Worm (Caenorhabditis elegans) whole organism, L4 larva: ENCODE data around the gene hpo-30.
A peak's percentile ranks its signal among the peaks of the same experiment; 100 is the strongest.

Experiments used
- F10B5.3 ChIP-seq: sonication (generic microtip); optimal IDR thresholded peaks from 2 replicates; lab custom pipeline; 2016; ENCODE audit warnings: mild to moderate bottlenecking, missing genetic modification characterization, missing compliant biosample characterization
- T20F7.1 ChIP-seq: fragments of 200-800 bp; sonication (Bioruptor generic); optimal IDR thresholded peaks from 2 replicates; lab custom pipeline; 2018; ENCODE audit warnings: mild to moderate bottlenecking, missing genetic modification characterization, missing compliant biosample characterization
- Y48G9A.11 ChIP-seq: fragments of 200-800 bp; sonication (Bioruptor generic); IDR thresholded peaks from 2 replicates; pipeline ENCODE4 v1.3.6; 2022; ENCODE audit warnings: missing genetic modification reagents, missing genetic modification characterization, missing compliant biosample characterization
- Y75B8A.6 ChIP-seq: fragments of 200-800 bp; sonication (Bioruptor generic); IDR thresholded peaks from 2 replicates; pipeline ENCODE4 v1.3.6; 2022; ENCODE audit warnings: missing genetic modification reagents, missing genetic modification characterization, missing compliant biosample characterization
- ZK546.5 ChIP-seq, 2 experiments: sonication (generic microtip); optimal IDR thresholded peaks; 2 replicates each; lab custom pipeline; 2017; ENCODE audit warnings: missing biosample characterization in 2 of 2, missing genetic modification characterization in 2 of 2
- ceh-62 ChIP-seq: sonication (generic microtip); optimal IDR thresholded peaks from 2 replicates; lab custom pipeline; 2017; ENCODE audit warnings: missing biosample characterization, missing genetic modification characterization
- daf-12 ChIP-seq: fragments of 150-350 bp; optimal IDR thresholded peaks from 2 replicates; lab custom pipeline; 2014; ENCODE audit warnings: missing biosample characterization, missing genetic modification reagents, missing genetic modification characterization
- daf-16 ChIP-seq, 3 experiments: sonication (generic microtip); optimal IDR thresholded peaks; 2 replicates each; lab custom pipeline; 2016 to 2017; ENCODE audit warnings: missing genetic modification characterization in 3 of 3, missing genetic modification reagents in 3 of 3, mild to moderate bottlenecking in 2 of 3, missing compliant biosample characterization in 2 of 3, missing biosample characterization in 1 of 3, moderate library complexity in 1 of 3
- dmd-6 ChIP-seq: fragments of 200-800 bp; sonication (Bioruptor generic); IDR thresholded peaks from 2 replicates; pipeline ENCODE4 v1.3.6; 2022; ENCODE audit warnings: missing genetic modification reagents, missing genetic modification characterization, missing compliant biosample characterization
- dpl-1 ChIP-seq: fragments of 150-350 bp; optimal IDR thresholded peaks from 2 replicates; lab custom pipeline; 2014; ENCODE audit warnings: missing biosample characterization, missing genetic modification reagents, missing genetic modification characterization
- duxl-1 ChIP-seq: sonication (generic microtip); optimal IDR thresholded peaks from 2 replicates; lab custom pipeline; 2016; ENCODE audit warnings: mild to moderate bottlenecking, missing genetic modification characterization, moderate library complexity, missing compliant biosample characterization; ENCODE audit not compliant: poor library complexity
- egl-27 ChIP-seq: sonication (generic microtip); optimal IDR thresholded peaks from 3 replicates; lab custom pipeline; 2017; ENCODE audit warnings: missing biosample characterization, missing genetic modification reagents, missing genetic modification characterization
- egl-43 ChIP-seq: fragments of 200-800 bp; sonication (Bioruptor generic); IDR thresholded peaks from 2 replicates; pipeline ENCODE4 v1.3.6; 2022; ENCODE audit warnings: missing genetic modification reagents, missing genetic modification characterization, missing compliant biosample characterization
- fkh-10 ChIP-seq: fragments of 150-350 bp; optimal IDR thresholded peaks from 2 replicates; lab custom pipeline; 2014; ENCODE audit warnings: missing biosample characterization, missing genetic modification reagents, missing genetic modification characterization
- gei-8 ChIP-seq: fragments of 200-800 bp; sonication (Bioruptor generic); optimal IDR thresholded peaks from 2 replicates; lab custom pipeline; 2018; ENCODE audit warnings: mild to moderate bottlenecking, missing genetic modification characterization, missing compliant biosample characterization
- hmg-1.1 ChIP-seq: fragments of 200-800 bp; sonication (Bioruptor generic); IDR thresholded peaks from 2 replicates; pipeline ENCODE4 v1.3.6; 2022; ENCODE audit warnings: missing genetic modification reagents, missing genetic modification characterization, missing compliant biosample characterization
- jun-1 ChIP-seq: fragments of 150-350 bp; optimal IDR thresholded peaks from 2 replicates; lab custom pipeline; 2014; ENCODE audit warnings: missing biosample characterization, missing genetic modification reagents, missing genetic modification characterization
- lin-13 ChIP-seq: fragments of 150-350 bp; optimal IDR thresholded peaks from 2 replicates; lab custom pipeline; 2014; ENCODE audit warnings: missing biosample characterization, missing genetic modification reagents, missing genetic modification characterization
- lin-15B ChIP-seq: fragments of 150-350 bp; sonication (generic microtip); optimal IDR thresholded peaks from 3 replicates; lab custom pipeline; 2014; ENCODE audit warnings: missing biosample characterization, missing genetic modification characterization
- lin-29 ChIP-seq: fragments of 200-800 bp; sonication (Bioruptor generic); IDR thresholded peaks from 2 replicates; pipeline ENCODE4 v1.3.6; 2022; ENCODE audit warnings: missing genetic modification reagents, missing genetic modification characterization, missing compliant biosample characterization
- lin-38 ChIP-seq: fragments of 200-800 bp; sonication (Bioruptor generic); IDR thresholded peaks from 2 replicates; pipeline ENCODE4 v1.3.6; 2022; ENCODE audit warnings: missing genetic modification reagents, missing genetic modification characterization, missing compliant biosample characterization
- lir-3 ChIP-seq: sonication (generic microtip); optimal IDR thresholded peaks from 2 replicates; lab custom pipeline; 2016; ENCODE audit warnings: mild to moderate bottlenecking, missing genetic modification characterization, missing compliant biosample characterization
- madf-5 ChIP-seq, 2 experiments: fragments of 200-800 bp; sonication (Bioruptor generic); IDR thresholded peaks; 2 replicates each; pipeline ENCODE4 v1.3.6; 2022; ENCODE audit warnings: missing compliant biosample characterization in 2 of 2, missing genetic modification characterization in 2 of 2
- mdl-1 ChIP-seq, 2 experiments: fragments of 150-350 bp in 1 of 2; sonication (generic microtip) in 1 of 2; optimal IDR thresholded peaks; 2 replicates each; lab custom pipeline; 2014 to 2017; ENCODE audit warnings: missing biosample characterization in 2 of 2, missing genetic modification characterization in 2 of 2
- mdt-29 ChIP-seq: fragments of 200-800 bp; sonication (Bioruptor generic); IDR thresholded peaks from 2 replicates; pipeline ENCODE4 v1.3.6; 2022; ENCODE audit warnings: missing genetic modification reagents, missing genetic modification characterization, missing compliant biosample characterization
- mep-1 ChIP-seq: fragments of 150-350 bp; sonication (generic microtip); optimal IDR thresholded peaks from 3 replicates; lab custom pipeline; 2014; ENCODE audit warnings: missing biosample characterization, missing genetic modification characterization
- mes-2 ChIP-seq: sonication (generic microtip); optimal IDR thresholded peaks from 2 replicates; lab custom pipeline; 2016; ENCODE audit warnings: missing genotype, mild to moderate bottlenecking, missing genetic modification characterization, missing compliant biosample characterization; ENCODE audit not compliant: poor library complexity, severe bottlenecking
- mxl-2 ChIP-seq: fragments of 200-800 bp; sonication (Bioruptor generic); conservative IDR thresholded peaks from 2 replicates; pipeline ENCODE4 v1.3.6; 2022; ENCODE audit warnings: missing genetic modification reagents, missing genetic modification characterization, missing compliant biosample characterization
- nhr-102 ChIP-seq: sonication (generic microtip); optimal IDR thresholded peaks from 2 replicates; lab custom pipeline; 2016; ENCODE audit warnings: mild to moderate bottlenecking, missing genetic modification characterization, moderate library complexity, missing compliant biosample characterization
- nhr-25 ChIP-seq: sonication (generic microtip); optimal IDR thresholded peaks from 2 replicates; lab custom pipeline; 2017; ENCODE audit warnings: missing genetic modification characterization, mild to moderate bottlenecking, missing compliant biosample characterization, antibody characterized with exemption, moderate library complexity, borderline replicate concordance; ENCODE audit not compliant: insufficient read depth
- nhr-77 ChIP-seq: fragments of 150-350 bp; optimal IDR thresholded peaks from 2 replicates; lab custom pipeline; 2014; ENCODE audit warnings: missing biosample characterization, missing genetic modification characterization
- pha-4 ChIP-seq, 2 experiments: fragments of 150-350 bp in 1 of 2; fragments of 200-800 bp in 1 of 2; sonication (Bioruptor generic) in 1 of 2; IDR thresholded peaks in 1 of 2; optimal IDR thresholded peaks in 1 of 2; 2 replicates each; pipeline versions ENCODE4 v1.3.6 to Lab custom; 2014 to 2022; ENCODE audit warnings: missing genetic modification characterization in 2 of 2, missing genetic modification reagents in 2 of 2, missing biosample characterization in 1 of 2, missing compliant biosample characterization in 1 of 2
- php-3 ChIP-seq: fragments of 200-800 bp; sonication (Bioruptor generic); IDR thresholded peaks from 2 replicates; pipeline ENCODE4 v1.3.6; 2022; ENCODE audit warnings: missing genetic modification reagents, missing genetic modification characterization, missing compliant biosample characterization
- rbr-2 ChIP-seq: sonication (generic microtip); optimal IDR thresholded peaks from 2 replicates; lab custom pipeline; 2016; ENCODE audit warnings: missing genotype, missing genetic modification characterization, missing compliant biosample characterization
- skn-1 ChIP-seq: fragments of 150-350 bp; optimal IDR thresholded peaks from 2 replicates; lab custom pipeline; 2014; ENCODE audit warnings: missing biosample characterization, missing genetic modification characterization
- snpc-4 ChIP-seq: fragments of 150-350 bp; optimal IDR thresholded peaks from 2 replicates; lab custom pipeline; 2014; ENCODE audit warnings: missing biosample characterization, missing genetic modification characterization
- spr-1 ChIP-seq: sonication (generic microtip); optimal IDR thresholded peaks from 2 replicates; lab custom pipeline; 2016; ENCODE audit warnings: mild to moderate bottlenecking, missing genetic modification characterization, missing compliant biosample characterization
- tag-97 ChIP-seq: fragments of 200-800 bp; sonication (Bioruptor generic); IDR thresholded peaks from 2 replicates; pipeline ENCODE4 v1.3.6; 2022; ENCODE audit warnings: missing genetic modification characterization, missing compliant biosample characterization
- unc-130 ChIP-seq: sonication (generic microtip); optimal IDR thresholded peaks from 2 replicates; lab custom pipeline; 2016; ENCODE audit warnings: missing genetic modification reagents, missing genetic modification characterization, missing compliant biosample characterization
- vab-7 ChIP-seq: fragments of 200-800 bp; sonication (Bioruptor generic); IDR thresholded peaks from 2 replicates; pipeline ENCODE4 v1.3.6; 2022; ENCODE audit warnings: missing genetic modification reagents, missing genetic modification characterization, missing compliant biosample characterization
- zfp-2 ChIP-seq: sonication (generic microtip); optimal IDR thresholded peaks from 2 replicates; lab custom pipeline; 2016; ENCODE audit warnings: mild to moderate bottlenecking, missing genetic modification characterization, missing compliant biosample characterization
- zfp-3 ChIP-seq: fragments of 200-800 bp; sonication (Bioruptor generic); conservative IDR thresholded peaks from 2 replicates; pipeline ENCODE4 v1.3.6; 2022; ENCODE audit warnings: missing genetic modification reagents, missing genetic modification characterization, missing compliant biosample characterization
- zip-11 ChIP-seq: fragments of 200-800 bp; sonication (Bioruptor generic); IDR thresholded peaks from 2 replicates; pipeline ENCODE4 v1.3.6; 2022; ENCODE audit warnings: missing genetic modification characterization, missing compliant biosample characterization

The hpo-30 gene

DNA sequence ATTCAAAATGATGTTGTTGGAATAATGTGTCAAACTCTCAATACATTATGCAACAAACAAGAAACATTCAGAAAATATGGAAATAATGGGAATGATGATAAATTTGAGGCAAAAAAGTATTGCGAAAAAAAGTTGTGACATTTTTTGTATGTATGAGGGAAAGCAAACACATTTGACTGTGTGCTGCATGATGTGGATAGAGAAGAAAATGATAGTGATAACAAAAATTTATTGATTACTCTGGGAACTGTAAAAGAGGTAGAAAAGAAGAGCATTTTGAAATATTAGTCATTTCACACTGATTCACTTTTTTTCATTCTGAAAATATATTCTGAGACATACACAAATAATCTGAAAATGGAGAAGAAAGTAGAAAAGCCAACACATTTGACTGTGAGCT is 37.7 kb upstream of the hpo-30 start (continued):
- TF ChIP-seq pha-4 (GFP tag; IDR thresholded peaks at IDR 0.05; lab: Robert Waterston, UW), result no peak
- TF ChIP-seq pha-4 (tag; optimal IDR thresholded peaks at IDR 0.05; lab: Kevin White, UChicago), result no peak
- TF ChIP-seq ceh-62 (tag; lab: Kevin White, UChicago), result no peak
- TF ChIP-seq lin-38 (GFP tag; lab: Robert Waterston, UW), result no peak
- no peak for TF ChIP-seq lin-13 (GFP tag; lab: Kevin White, UChicago)
- TF ChIP-seq mes-2 (tag; lab: Kevin White, UChicago), result no peak
- TF ChIP-seq hmg-1.1, result no peak
- TF ChIP-seq daf-16 (GFP tag; optimal IDR thresholded peaks at IDR 0.05; lab: Kevin White, UChicago), result no peak
- peak; percentile 17 for TF ChIP-seq daf-16 (tag; optimal IDR thresholded peaks at IDR 0.05; lab: Kevin White, UChicago)
- no peak for TF ChIP-seq zip-11

- TF ChIP-seq lir-3 (tag; lab: Kevin White, UChicago) (no peak), Y75B8A.6 (GFP tag; lab: Robert Waterston, UW) (no peak), zfp-2 (tag; lab: Kevin White, UChicago) (no peak), unc-130 (no peak), duxl-1 (no peak), egl-43 (GFP tag; lab: Robert Waterston, UW) (no peak), skn-1 (tag; lab: Kevin White, UChicago) (no peak), jun-1 (tag; lab: Kevin White, UChicago) (no peak), mdl-1 (tag; optimal IDR thresholded peaks at IDR 0.05; lab: Kevin White, UChicago) (no peak), fkh-10 (no peak)
- TF ChIP-seq, all 104 proteins: peak for 0
Observed at ce11 chrV:12345808-12346207, 35.7 kb upstream of the hpo-30 start, which contains the start of gene snb-2. Gene snb-2, minus strand, starts transcription at chrV:12345908.

DNA sequence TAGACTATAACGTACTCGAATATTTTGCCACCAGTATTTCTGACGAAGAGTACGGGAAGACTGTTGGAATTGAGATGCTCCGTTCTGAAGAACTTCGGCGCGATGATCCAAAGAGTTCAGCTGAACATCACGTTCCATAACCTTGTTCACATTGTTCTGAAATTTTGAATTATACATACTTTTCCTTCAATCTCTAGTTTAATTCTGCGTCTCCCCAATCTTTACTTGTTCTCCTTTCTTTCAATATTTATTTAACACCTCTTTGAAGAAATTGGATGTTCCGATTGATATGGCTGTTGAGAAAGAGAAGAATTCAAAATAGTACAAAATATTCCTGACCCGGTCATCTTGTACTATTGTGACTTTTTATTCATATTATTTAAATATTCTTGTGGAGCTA is 34.7 kb upstream of the hpo-30 start, which contains the start of gene F23H12.3:
TSS of gene F23H12.3 (plus strand) at position 301 of the 400 bp plus-strand sequence.
- TF ChIP-seq php-3 (no peak), daf-12 (tag; lab: Kevin White, UChicago) (no peak)

DNA sequence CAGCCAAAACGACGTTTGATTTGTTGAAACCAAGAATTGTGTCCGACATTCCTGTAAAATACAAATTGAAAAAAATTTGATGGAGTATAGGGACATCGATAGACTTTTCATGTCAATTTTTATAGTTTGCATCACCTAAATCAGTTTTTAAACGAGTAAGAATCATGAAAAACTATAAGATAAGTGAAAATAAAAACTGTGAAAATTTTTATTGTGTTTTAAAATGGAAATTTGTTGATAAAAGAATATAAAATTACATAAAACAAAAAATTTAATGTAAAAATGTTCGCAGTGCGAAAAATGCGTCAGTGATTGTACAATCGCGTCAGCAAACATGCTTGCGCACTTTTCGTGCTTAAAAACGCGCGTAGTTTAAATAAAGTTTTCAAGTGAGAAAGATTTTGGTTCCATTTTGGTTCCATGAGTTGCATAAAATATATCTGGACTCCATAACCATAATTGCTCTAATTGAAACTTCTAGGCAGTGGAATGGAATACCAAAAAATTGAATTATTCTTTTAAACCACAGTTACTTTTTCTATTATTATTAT is 33.3 kb upstream of the hpo-30 start, which contains the start of gene tomm-20:
TSS of gene tomm-20 (minus strand) at position 51 of the 551 bp plus-strand sequence.
- no peak for TF ChIP-seq gei-8 (GFP tag; lab: Kevin White, UChicago)
- no peak for TF ChIP-seq ZK546.5 (tag; optimal IDR thresholded peaks at IDR 0.05; lab: Kevin White, UChicago)
- TF ChIP-seq daf-12 (tag; lab: Kevin White, UChicago), result no peak
- TF ChIP-seq madf-5 (GFP tag; IDR thresholded peaks at IDR 0.05; lab: Robert Waterston, UW), result no peak
- TF ChIP-seq Y48G9A.11 (GFP tag; lab: Robert Waterston, UW), result peak; percentile 90
- peak; percentile 89 for TF ChIP-seq fkh-10
- TF ChIP-seq nhr-102, result peak; percentile 93
- TF ChIP-seq dmd-6 (GFP tag; lab: Robert Waterston, UW), result no peak; the same call in none of the 2 replicates
- peak; percentile 74; the same call in 1 of the 2 replicates for TF ChIP-seq php-3
- TF ChIP-seq mdt-29 (GFP tag; lab: Robert Waterston, UW), result 0 out of 2 replicates have a peak, but pooled peaks have one; percentile 14
- peak; percentile 83 for TF ChIP-seq spr-1 (tag; lab: Kevin White, UChicago)
- peak; percentile 72 for TF ChIP-seq F10B5.3
- TF ChIP-seq T20F7.1, result peak; percentile 92
- TF ChIP-seq mep-1, result peak; percentile 95
- TF ChIP-seq dpl-1, result peak; percentile 99
- no peak; the same call in 1 of the 2 replicates for TF ChIP-seq zfp-3 (GFP tag; lab: Robert Waterston, UW)
- TF ChIP-seq mxl-2, result no peak
- TF ChIP-seq ceh-62 (tag; lab: Kevin White, UChicago), result no peak
- TF ChIP-seq snpc-4 (tag; lab: Kevin White, UChicago), result peak; percentile 29
- TF ChIP-seq lin-15B (tag; lab: Kevin White, UChicago), result peak; percentile 50
- TF ChIP-seq lin-29 (GFP tag; lab: Robert Waterston, UW), result peak; percentile 84
- TF ChIP-seq tag-97, result no peak
- peak; percentile 94 for TF ChIP-seq rbr-2
- peak; percentile 91 for TF ChIP-seq nhr-77 (tag; lab: Kevin White, UChicago)
- TF ChIP-seq vab-7 (GFP tag; lab: Robert Waterston, UW), result 0 out of 2 replicates have a peak, but pooled peaks have one; percentile 24
- peak; percentile 82 for TF ChIP-seq nhr-25 (tag; lab: Kevin White, UChicago)
- no peak for TF ChIP-seq egl-27 (tag; lab: Kevin White, UChicago)
